Worm (Caenorhabditis elegans) whole organism, late embryonic: ENCODE data around the gene R11F4.2.

Experiments
- C08G9.2 ChIP-seq: sonication (generic microtip); optimal IDR thresholded peaks from 2 replicates; lab custom pipeline; 2016; ENCODE audit warnings: mild to moderate bottlenecking, missing genetic modification characterization, moderate library complexity, missing compliant biosample characterization
- C38D4.7 ChIP-seq: fragments of 200-800 bp; sonication (Bioruptor generic); optimal IDR thresholded peaks from 2 replicates; lab custom pipeline; 2018; ENCODE audit warnings: mild to moderate bottlenecking, missing genetic modification characterization, moderate library complexity, missing compliant biosample characterization
- ama-1 ChIP-seq: fragments of 150-350 bp; optimal IDR thresholded peaks from 2 replicates; lab custom pipeline; 2014
- ceh-24 ChIP-seq: sonication (generic microtip); optimal IDR thresholded peaks from 2 replicates; lab custom pipeline; 2016; ENCODE audit warnings: mild to moderate bottlenecking, missing genetic modification characterization, missing compliant biosample characterization
- fkh-10 ChIP-seq: fragments of 150-350 bp; optimal IDR thresholded peaks from 2 replicates; lab custom pipeline; 2014; ENCODE audit warnings: missing biosample characterization, missing genetic modification reagents, missing genetic modification characterization
- nfya-1 ChIP-seq: sonication (generic microtip); optimal IDR thresholded peaks from 2 replicates; lab custom pipeline; 2017; ENCODE audit warnings: missing genetic modification characterization, mild to moderate bottlenecking, missing compliant biosample characterization, antibody characterized with exemption, moderate library complexity
- pha-4 ChIP-seq: fragments of 150-350 bp; optimal IDR thresholded peaks from 2 replicates; lab custom pipeline; 2018; ENCODE audit warnings: missing biosample characterization, missing genetic modification reagents, missing genetic modification characterization
- ref-2 ChIP-seq: sonication (generic microtip); optimal IDR thresholded peaks from 2 replicates; lab custom pipeline; 2016; ENCODE audit warnings: missing genetic modification characterization, missing compliant biosample characterization
- rnt-1 ChIP-seq: sonication (generic microtip); optimal IDR thresholded peaks from 2 replicates; lab custom pipeline; 2016; ENCODE audit warnings: missing genetic modification characterization, missing compliant biosample characterization
- tbx-2 ChIP-seq: sonication (generic microtip); optimal IDR thresholded peaks from 2 replicates; lab custom pipeline; 2016; ENCODE audit warnings: missing genetic modification characterization, missing compliant biosample characterization
- unc-42 ChIP-seq: sonication (generic microtip); optimal IDR thresholded peaks from 2 replicates; lab custom pipeline; 2016; ENCODE audit warnings: missing genotype, missing genetic modification characterization, missing compliant biosample characterization
- ztf-16 ChIP-seq: sonication (generic microtip); optimal IDR thresholded peaks from 2 replicates; lab custom pipeline; 2017; ENCODE audit warnings: missing genetic modification characterization, missing compliant biosample characterization

DNA sequence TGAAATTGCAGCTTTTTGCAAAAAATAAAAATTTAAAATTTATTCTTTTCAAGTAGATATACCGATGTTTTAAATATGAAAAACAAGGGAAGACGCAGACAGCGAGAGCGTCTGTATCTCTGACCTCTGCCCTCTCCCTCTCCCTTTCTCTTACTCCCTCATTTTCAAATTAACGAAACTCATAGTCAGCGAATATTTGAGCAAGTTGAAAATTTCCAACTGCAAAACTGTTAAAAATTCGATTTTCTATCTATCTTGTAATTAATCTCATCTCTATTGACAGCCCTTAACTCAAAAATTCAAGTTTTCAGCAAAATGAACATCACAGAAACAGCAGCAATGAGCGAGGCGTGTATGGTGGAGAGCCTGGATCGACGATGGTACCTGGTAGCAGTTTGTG lies at the start of gene R11F4.2:
- TF ChIP-seq ama-1 (no peak), pha-4 (tag; lab: Kevin White, UChicago) (no peak), rnt-1 (no peak), unc-42 (no peak), ztf-16 (tag; lab: Kevin White, UChicago) (no peak), tbx-2 (tag; lab: Kevin White, UChicago) (no peak), nfya-1 (no peak), ceh-24 (no peak), C08G9.2 (no peak), C38D4.7 (GFP tag; lab: Kevin White, UChicago) (no peak), fkh-10 (no peak), ref-2 (tag; lab: Kevin White, UChicago) (no peak)
